Fruit fly (Drosophila melanogaster) whole organism, embryonic: Measurements from ENCODE around the gene CG14227.
A peak's percentile ranks its signal among the peaks of the same experiment; 100 is the strongest.

Experiments
- B-H1 ChIP-seq: fragments of 200-800 bp; sonication (Bioruptor generic); IDR thresholded peaks from 3 replicates; pipeline ENCODE4 v1.3.6; 2022; ENCODE audit warnings: missing biosample characterization, missing genetic modification characterization
- Bteb2 ChIP-seq: fragments of 200-800 bp; sonication (Bioruptor generic); optimal IDR thresholded peaks from 2 replicates; lab custom pipeline; 2016; ENCODE audit warnings: missing biosample characterization, missing genetic modification characterization
- CG10267 ChIP-seq: fragments of 200-800 bp; sonication (Bioruptor generic); optimal IDR thresholded peaks from 2 replicates; lab custom pipeline; 2018; ENCODE audit warnings: missing biosample characterization, mild to moderate bottlenecking, missing genetic modification characterization, moderate library complexity
- CG10543 ChIP-seq: fragments of 200-800 bp; sonication (Bioruptor generic); optimal IDR thresholded peaks from 3 replicates; lab custom pipeline; 2017; ENCODE audit warnings: missing biosample characterization, mild to moderate bottlenecking, missing genetic modification characterization, moderate library complexity
- CG12659 ChIP-seq: fragments of 200-800 bp; sonication (Bioruptor generic); optimal IDR thresholded peaks from 3 replicates; lab custom pipeline; 2017; ENCODE audit warnings: mild to moderate bottlenecking, missing biosample characterization, missing genetic modification reagents, missing genetic modification characterization
- CG14965 ChIP-seq: fragments of 200-800 bp; sonication (Bioruptor generic); optimal IDR thresholded peaks from 2 replicates; lab custom pipeline; 2016; ENCODE audit warnings: missing biosample characterization, missing genetic modification characterization, borderline replicate concordance
- CG15514 ChIP-seq: fragments of 200-800 bp; sonication (Bioruptor generic); optimal IDR thresholded peaks from 3 replicates; lab custom pipeline; 2017; ENCODE audit warnings: missing biosample characterization, missing genetic modification characterization, mild to moderate bottlenecking, moderate library complexity, missing genetic modification reagents
- CG3065 ChIP-seq: fragments of 200-800 bp; sonication (Bioruptor generic); optimal IDR thresholded peaks from 2 replicates; lab custom pipeline; 2016; ENCODE audit warnings: missing biosample characterization, missing genetic modification characterization
- CG31388 ChIP-seq: fragments of 200-800 bp; sonication (Bioruptor generic); optimal IDR thresholded peaks from 2 replicates; lab custom pipeline; 2016; ENCODE audit warnings: missing biosample characterization, missing genetic modification characterization
- CG4404 ChIP-seq: fragments of 200-800 bp; sonication (Bioruptor generic); IDR thresholded peaks from 2 replicates; pipeline ENCODE4 v1.3.6; 2022; ENCODE audit warnings: missing biosample characterization, missing genetic modification characterization
- CG9437 ChIP-seq: fragments of 200-800 bp; sonication (Bioruptor generic); optimal IDR thresholded peaks from 2 replicates; lab custom pipeline; 2018; ENCODE audit warnings: missing biosample characterization, mild to moderate bottlenecking, missing genetic modification characterization
- D ChIP-seq, 2 experiments: fragments of 200-800 bp in 1 of 2; fragments of >200 bp in 1 of 2; sonication (Bioruptor generic) in 1 of 2; optimal IDR thresholded peaks; 2 replicates in 1 of 2; 3 replicates in 1 of 2; lab custom pipeline; 2017; ENCODE audit warnings: mild to moderate bottlenecking in 1 of 2, missing biosample characterization in 1 of 2, missing genetic modification characterization in 1 of 2, missing genetic modification reagents in 1 of 2
- Dad ChIP-seq: fragments of 200-800 bp; sonication (Bioruptor generic); optimal IDR thresholded peaks from 3 replicates; lab custom pipeline; 2016; ENCODE audit warnings: missing biosample characterization, missing genetic modification characterization
- Dip3 ChIP-seq: fragments of 200-800 bp; sonication (Bioruptor generic); optimal IDR thresholded peaks from 3 replicates; lab custom pipeline; 2016; ENCODE audit warnings: missing biosample characterization, missing genetic modification characterization
- Mrtf ChIP-seq: fragments of 200-800 bp; sonication (Bioruptor generic); IDR thresholded peaks from 3 replicates; pipeline ENCODE4 v1.3.6; 2022; ENCODE audit warnings: missing biosample characterization, missing genetic modification characterization
- Rfx ChIP-seq: fragments of 200-800 bp; sonication (Bioruptor generic); IDR thresholded peaks from 2 replicates; pipeline ENCODE4 v1.3.6; 2022; ENCODE audit warnings: missing biosample characterization, missing genetic modification characterization
- Six4 ChIP-seq: fragments of 200-800 bp; sonication (Bioruptor generic); optimal IDR thresholded peaks from 2 replicates; lab custom pipeline; 2016; ENCODE audit warnings: missing biosample characterization, missing genetic modification characterization
- Usf ChIP-seq: fragments of 200-800 bp; sonication (Bioruptor generic); optimal IDR thresholded peaks from 2 replicates; lab custom pipeline; 2017; ENCODE audit warnings: missing genotype, missing biosample characterization, missing genetic modification characterization
- lov ChIP-seq, 2 experiments: fragments of 200-800 bp in 1 of 2; fragments of >200 bp in 1 of 2; sonication (Bioruptor generic) in 1 of 2; IDR thresholded peaks in 1 of 2; optimal IDR thresholded peaks in 1 of 2; 2 replicates in 1 of 2; 3 replicates in 1 of 2; pipeline versions ENCODE4 v1.3.6 to Lab custom; 2017 to 2022; ENCODE audit warnings: missing biosample characterization in 1 of 2, missing genetic modification characterization in 1 of 2
- mam ChIP-seq: fragments of 200-800 bp; sonication (Bioruptor generic); optimal IDR thresholded peaks from 3 replicates; lab custom pipeline; 2016; ENCODE audit warnings: missing biosample characterization, missing genetic modification characterization
- sr ChIP-seq: fragments of 200-800 bp; sonication (Bioruptor generic); IDR thresholded peaks from 3 replicates; pipeline ENCODE4 v1.3.6; 2022; ENCODE audit warnings: missing biosample characterization, missing genetic modification characterization
- wdn ChIP-seq: fragments of 200-800 bp; sonication (Bioruptor generic); IDR thresholded peaks from 2 replicates; pipeline ENCODE4 v1.3.6; 2022; ENCODE audit warnings: missing biosample characterization, missing genetic modification characterization

Gene CG14227

dm6 chrX:19638328-19638940 is 50.3 kb downstream of the CG14227 start, which contains the start of gene Rcd-1 (continued):
- TF ChIP-seq CG9437 (GFP tag; lab: Kevin White, UChicago) (no peak), CG14965 (no peak), CG10267 (no peak), mam (no peak), lov (optimal IDR thresholded peaks at IDR 0.05; lab: Kevin White, UChicago) (no peak), lov (GFP tag; IDR thresholded peaks at IDR 0.05; lab: Robert Waterston, UW) (no peak), CG3065 (GFP tag; lab: Kevin White, UChicago) (no peak), Six4 (no peak), wdn (GFP tag; lab: Robert Waterston, UW) (no peak), Usf (GFP tag; lab: Kevin White, UChicago) (no peak), Bteb2 (GFP tag; lab: Kevin White, UChicago) (no peak), CG15514 (peak; percentile 36), sr (GFP tag; lab: Robert Waterston, UW) (no peak), CG10543 (GFP tag; lab: Kevin White, UChicago) (no peak), CG31388 (GFP tag; lab: Kevin White, UChicago) (no peak), Dip3 (GFP tag; lab: Kevin White, UChicago) (no peak), Dad (GFP tag; lab: Kevin White, UChicago) (no peak), B-H1 (GFP tag; lab: Robert Waterston, UW) (no peak), D (optimal IDR thresholded peaks at IDR 0.05; lab: Kevin White, UChicago) (no peak), D (GFP tag; optimal IDR thresholded peaks at IDR 0.05; lab: Kevin White, UChicago) (no peak), CG12659 (GFP tag; lab: Kevin White, UChicago) (peak; percentile 28), Rfx (GFP tag; lab: Robert Waterston, UW) (peak; percentile 34; the same call in 1 of the 2 replicates), CG4404 (GFP tag; lab: Robert Waterston, UW) (no peak), Mrtf (GFP tag; lab: Robert Waterston, UW) (no peak)
